Worm (Caenorhabditis elegans) whole organism, L3 larva: ENCODE results near the gene C09F12.2.

ENCODE experiments used
- ZK546.5 ChIP-seq: sonication (generic microtip); optimal IDR thresholded peaks from 2 replicates; lab custom pipeline; 2017; ENCODE audit warnings: missing biosample characterization, missing genetic modification characterization
- aly-2 ChIP-seq: fragments of 150-350 bp; optimal IDR thresholded peaks from 2 replicates; lab custom pipeline; 2014; ENCODE audit warnings: missing biosample characterization, missing genetic modification characterization
- ama-1 ChIP-seq: fragments of 150-350 bp; optimal IDR thresholded peaks from 2 replicates; lab custom pipeline; 2018
- ceh-28 ChIP-seq: fragments of 150-350 bp; optimal IDR thresholded peaks from 2 replicates; lab custom pipeline; 2014; ENCODE audit warnings: missing biosample characterization, missing genetic modification reagents, missing genetic modification characterization
- ceh-82 ChIP-seq: fragments of 150-350 bp; optimal IDR thresholded peaks from 2 replicates; lab custom pipeline; 2014; ENCODE audit warnings: missing biosample characterization, missing genetic modification characterization
- ceh-9 ChIP-seq: sonication (generic microtip); optimal IDR thresholded peaks from 2 replicates; lab custom pipeline; 2018; ENCODE audit warnings: missing biosample characterization, missing genetic modification characterization
- daf-12 ChIP-seq: fragments of 150-350 bp; optimal IDR thresholded peaks from 2 replicates; lab custom pipeline; 2014; ENCODE audit warnings: missing biosample characterization, missing genetic modification reagents, missing genetic modification characterization
- egl-27 ChIP-seq: sonication (generic microtip); optimal IDR thresholded peaks from 4 replicates; lab custom pipeline; 2017; ENCODE audit warnings: missing biosample characterization, missing genetic modification reagents, missing genetic modification characterization
- egl-5 ChIP-seq: fragments of 150-350 bp; optimal IDR thresholded peaks from 2 replicates; lab custom pipeline; 2017; ENCODE audit warnings: missing biosample characterization, missing genetic modification reagents, missing genetic modification characterization, inconsistent platforms
- elt-1 ChIP-seq: fragments of 150-350 bp; optimal IDR thresholded peaks from 2 replicates; lab custom pipeline; 2014; ENCODE audit warnings: missing biosample characterization, missing genetic modification characterization
- elt-2 ChIP-seq: sonication (generic microtip); optimal IDR thresholded peaks from 2 replicates; lab custom pipeline; 2016; ENCODE audit warnings: missing genetic modification reagents, mild to moderate bottlenecking, missing genetic modification characterization, missing compliant biosample characterization
- elt-3 ChIP-seq, 3 experiments: fragments of 150-350 bp in 1 of 3; sonication (generic microtip) in 2 of 3; optimal IDR thresholded peaks; 2 replicates in 2 of 3; 4 replicates in 1 of 3; lab custom pipeline; 2014 to 2017; ENCODE audit warnings: missing biosample characterization in 3 of 3, missing genetic modification characterization in 3 of 3
- eor-1 ChIP-seq, 2 experiments: fragments of 150-350 bp; optimal IDR thresholded peaks; 2 replicates each; lab custom pipeline; 2014 to 2018; ENCODE audit warnings: missing biosample characterization in 2 of 2, missing genetic modification characterization in 2 of 2
- fkh-10 ChIP-seq: sonication (generic microtip); optimal IDR thresholded peaks from 2 replicates; lab custom pipeline; 2017; ENCODE audit warnings: missing biosample characterization, missing genetic modification reagents, missing genetic modification characterization
- fkh-2 ChIP-seq: fragments of 150-350 bp; optimal IDR thresholded peaks from 2 replicates; lab custom pipeline; 2014; ENCODE audit warnings: missing biosample characterization, missing genetic modification reagents, missing genetic modification characterization
- fos-1 ChIP-seq: fragments of 150-350 bp; optimal IDR thresholded peaks from 2 replicates; lab custom pipeline; 2014; ENCODE audit warnings: missing biosample characterization, missing genetic modification characterization
- jun-1 ChIP-seq: fragments of 150-350 bp; optimal IDR thresholded peaks from 2 replicates; lab custom pipeline; 2014; ENCODE audit warnings: missing biosample characterization, missing genetic modification reagents, missing genetic modification characterization
- lin-15B ChIP-seq: fragments of 150-350 bp; optimal IDR thresholded peaks from 2 replicates; lab custom pipeline; 2014; ENCODE audit warnings: missing biosample characterization, missing genetic modification characterization
- lin-39 ChIP-seq: fragments of 150-350 bp; optimal IDR thresholded peaks from 2 replicates; lab custom pipeline; 2018; ENCODE audit warnings: missing biosample characterization, missing genetic modification reagents, missing genetic modification characterization
- lsy-12 ChIP-seq: sonication (generic microtip); optimal IDR thresholded peaks from 2 replicates; lab custom pipeline; 2016; ENCODE audit warnings: mild to moderate bottlenecking, missing genetic modification characterization, missing compliant biosample characterization
- mdl-1 ChIP-seq: fragments of 150-350 bp; optimal IDR thresholded peaks from 2 replicates; lab custom pipeline; 2014; ENCODE audit warnings: missing biosample characterization, missing genetic modification characterization
- mml-1 ChIP-seq: fragments of 150-350 bp; sonication (generic microtip); optimal IDR thresholded peaks from 3 replicates; lab custom pipeline; 2014; ENCODE audit warnings: missing biosample characterization, missing genetic modification characterization
- nfya-1 ChIP-seq: sonication (generic microtip); optimal IDR thresholded peaks from 2 replicates; lab custom pipeline; 2017; ENCODE audit warnings: missing genetic modification characterization, mild to moderate bottlenecking, missing compliant biosample characterization, antibody characterized with exemption, moderate library complexity; ENCODE audit not compliant: insufficient read depth
- nhr-11 ChIP-seq: fragments of 150-350 bp; optimal IDR thresholded peaks from 2 replicates; lab custom pipeline; 2014; ENCODE audit warnings: missing biosample characterization, missing genetic modification characterization
- nhr-12 ChIP-seq: fragments of 150-350 bp; optimal IDR thresholded peaks from 2 replicates; lab custom pipeline; 2014; ENCODE audit warnings: missing biosample characterization, missing genetic modification characterization
- nhr-23 ChIP-seq: fragments of 150-350 bp; optimal IDR thresholded peaks from 2 replicates; lab custom pipeline; 2014; ENCODE audit warnings: missing biosample characterization, missing genetic modification reagents, missing genetic modification characterization
- nhr-237 ChIP-seq: fragments of 150-350 bp; optimal IDR thresholded peaks from 2 replicates; lab custom pipeline; 2014; ENCODE audit warnings: missing biosample characterization, missing genetic modification characterization
- nhr-25 ChIP-seq: sonication (generic microtip); optimal IDR thresholded peaks from 2 replicates; lab custom pipeline; 2017; ENCODE audit warnings: missing biosample characterization, missing genetic modification characterization
- nhr-28 ChIP-seq: fragments of 150-350 bp; optimal IDR thresholded peaks from 2 replicates; lab custom pipeline; 2014; ENCODE audit warnings: missing biosample characterization, missing genetic modification characterization
- nhr-43 ChIP-seq: sonication (generic microtip); optimal IDR thresholded peaks from 2 replicates; lab custom pipeline; 2016; ENCODE audit warnings: mild to moderate bottlenecking, missing genetic modification characterization, missing compliant biosample characterization; ENCODE audit not compliant: poor library complexity, severe bottlenecking
- nhr-67 ChIP-seq: fragments of 150-350 bp; optimal IDR thresholded peaks from 2 replicates; lab custom pipeline; 2014; ENCODE audit warnings: missing biosample characterization, missing genetic modification characterization
- nhr-76 ChIP-seq: fragments of 150-350 bp; sonication (generic microtip); optimal IDR thresholded peaks from 5 replicates; lab custom pipeline; 2014; ENCODE audit warnings: missing biosample characterization, missing genetic modification characterization
- nhr-77 ChIP-seq: fragments of 150-350 bp; optimal IDR thresholded peaks from 2 replicates; lab custom pipeline; 2014; ENCODE audit warnings: missing biosample characterization, missing genetic modification characterization
- pha-4 ChIP-seq: fragments of 150-350 bp; optimal IDR thresholded peaks from 2 replicates; lab custom pipeline; 2014; ENCODE audit warnings: missing biosample characterization, missing genetic modification reagents, missing genetic modification characterization
- pqm-1 ChIP-seq: fragments of 150-350 bp; optimal IDR thresholded peaks from 2 replicates; lab custom pipeline; 2017; ENCODE audit warnings: missing biosample characterization, missing genetic modification characterization, inconsistent platforms
- sea-2 ChIP-seq: fragments of 150-350 bp; sonication (generic microtip); optimal IDR thresholded peaks from 4 replicates; lab custom pipeline; 2014; ENCODE audit warnings: missing biosample characterization, missing genetic modification reagents, missing genetic modification characterization
- skn-1 ChIP-seq: fragments of 150-350 bp; optimal IDR thresholded peaks from 2 replicates; lab custom pipeline; 2014; ENCODE audit warnings: missing biosample characterization, missing genetic modification characterization
- tbx-2 ChIP-seq: sonication (generic microtip); optimal IDR thresholded peaks from 2 replicates; lab custom pipeline; 2016; ENCODE audit warnings: mild to moderate bottlenecking, missing genetic modification characterization, missing compliant biosample characterization
- unc-39 ChIP-seq: sonication (generic microtip); optimal IDR thresholded peaks from 4 replicates; lab custom pipeline; 2017; ENCODE audit warnings: missing biosample characterization, missing genetic modification characterization
- unc-62 ChIP-seq: fragments of 150-350 bp; sonication (generic microtip); optimal IDR thresholded peaks from 4 replicates; lab custom pipeline; 2014; ENCODE audit warnings: missing biosample characterization, missing genetic modification reagents, missing genetic modification characterization
- zag-1 ChIP-seq: fragments of 150-350 bp; optimal IDR thresholded peaks from 2 replicates; lab custom pipeline; 2014; ENCODE audit warnings: missing biosample characterization, missing genetic modification characterization
- ztf-11 ChIP-seq: fragments of 150-350 bp; optimal IDR thresholded peaks from 2 replicates; lab custom pipeline; 2014; ENCODE audit warnings: missing biosample characterization, missing genetic modification characterization
- ztf-4 ChIP-seq: fragments of 150-350 bp; optimal IDR thresholded peaks from 2 replicates; lab custom pipeline; 2014; ENCODE audit warnings: missing biosample characterization, missing genetic modification characterization

C09F12.2 gene

DNA sequence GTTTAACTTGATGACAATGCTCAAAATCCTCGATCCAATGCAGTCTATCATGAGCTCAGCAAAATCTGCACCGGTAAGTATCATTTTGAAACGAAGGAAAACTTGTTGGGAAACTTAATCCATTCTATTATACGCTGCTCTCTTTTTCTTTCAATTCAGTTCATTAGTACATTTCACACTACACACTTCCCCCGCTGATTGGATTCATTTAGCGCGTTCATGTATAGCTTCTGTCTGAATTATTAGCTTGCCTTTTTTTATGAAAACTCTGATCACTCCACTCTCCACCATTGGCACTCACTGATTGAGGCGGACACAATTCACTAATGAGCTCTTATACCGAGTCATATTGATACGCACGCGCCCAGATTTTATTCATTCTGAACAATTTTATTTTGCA lies 15.5 kb upstream of the C09F12.2 start:
- TF ChIP-seq ztf-4 (tag; lab: Kevin White, UChicago) (no peak), nhr-23 (tag; lab: Kevin White, UChicago) (no peak), unc-62 (GFP tag; lab: Kevin White, UChicago) (no peak), aly-2 (tag; lab: Kevin White, UChicago) (no peak), ceh-82 (tag; lab: Kevin White, UChicago) (no peak), lin-39 (tag; lab: Kevin White, UChicago) (no peak), lin-15B (tag; lab: Kevin White, UChicago) (no peak), nhr-11 (no peak)

DNA sequence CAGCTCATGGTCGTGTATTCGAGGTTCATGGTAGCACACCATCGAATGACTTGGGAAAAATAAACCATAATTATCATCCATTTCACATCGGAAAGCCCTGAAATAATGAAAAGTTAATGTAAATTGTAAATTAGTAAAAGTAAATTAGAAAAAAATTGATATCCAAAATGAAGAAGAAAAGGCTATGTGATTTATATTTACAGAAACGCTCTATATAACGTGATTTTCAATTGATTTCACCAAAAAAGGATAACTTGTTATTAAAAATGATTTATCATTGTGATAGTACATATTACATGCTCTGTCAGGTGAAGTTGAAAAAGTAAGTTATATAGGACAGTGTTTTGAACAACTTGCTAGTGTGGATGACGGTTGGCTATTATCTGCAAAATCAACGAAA lies 10.9 kb upstream of the C09F12.2 start, which contains the start of gene C09F12.3:
TSS of gene C09F12.3 (minus strand) at position 101 of the 400 bp plus-strand sequence.
- TF ChIP-seq nhr-237 (tag; lab: Kevin White, UChicago) (no peak), egl-5 (tag; lab: Kevin White, UChicago) (no peak), ztf-11 (tag; lab: Kevin White, UChicago) (no peak), mml-1 (tag; lab: Kevin White, UChicago) (no peak), ZK546.5 (tag; lab: Kevin White, UChicago) (no peak), mdl-1 (no peak), elt-1 (no peak), sea-2 (GFP tag; lab: Kevin White, UChicago) (no peak), elt-3 (tag; optimal IDR thresholded peaks at IDR 0.05; lab: Kevin White, UChicago) (no peak), ceh-28 (tag; lab: Kevin White, UChicago) (no peak)

DNA sequence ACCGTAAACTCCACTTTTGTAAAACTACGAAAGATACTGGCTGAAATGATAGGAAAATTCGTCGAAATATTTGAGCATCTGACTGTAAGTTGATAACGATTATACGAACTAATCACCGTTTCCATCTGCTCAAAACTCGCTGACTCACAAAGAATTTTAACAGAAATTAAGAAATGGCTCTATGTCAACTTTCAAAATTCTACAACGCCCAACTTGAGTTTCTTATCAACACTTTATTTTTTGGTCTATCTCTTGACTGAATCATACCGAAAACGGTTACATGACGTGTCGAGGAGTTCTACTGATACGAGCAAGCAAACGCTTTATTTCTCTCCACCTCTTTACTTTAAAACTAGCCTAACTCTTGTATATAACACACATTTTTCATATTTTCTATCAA lies 6.5 kb upstream of the C09F12.2 start, which contains the start of gene clc-1:
TSS of gene clc-1 (plus strand) at position 264 of the 400 bp plus-strand sequence.
- TF ChIP-seq fkh-2 (tag; lab: Kevin White, UChicago) (no peak), jun-1 (tag; lab: Kevin White, UChicago) (peak; percentile 88), aly-2 (tag; lab: Kevin White, UChicago) (no peak), pha-4 (tag; lab: Kevin White, UChicago) (peak; percentile 60), mml-1 (tag; lab: Kevin White, UChicago) (no peak), tbx-2 (tag; lab: Kevin White, UChicago) (no peak), zag-1 (tag; lab: Kevin White, UChicago) (no peak), ceh-28 (tag; lab: Kevin White, UChicago) (no peak), unc-39 (tag; lab: Kevin White, UChicago) (no peak), mdl-1 (no peak), elt-1 (no peak), nhr-76 (tag; lab: Kevin White, UChicago) (no peak), ztf-11 (tag; lab: Kevin White, UChicago) (no peak), fos-1 (tag; lab: Kevin White, UChicago) (peak; percentile 70), pqm-1 (tag; lab: Kevin White, UChicago) (peak; percentile 87), unc-62 (GFP tag; lab: Kevin White, UChicago) (no peak), nhr-12 (no peak), nhr-67 (tag; lab: Kevin White, UChicago) (no peak), nhr-25 (no peak), egl-27 (tag; lab: Kevin White, UChicago) (no peak), ceh-9 (tag; lab: Kevin White, UChicago) (no peak), nfya-1 (tag; lab: Kevin White, UChicago) (no peak), lsy-12 (tag; lab: Kevin White, UChicago) (no peak), ama-1 (lab: Kevin White, UChicago) (no peak), nhr-43 (tag; lab: Kevin White, UChicago) (no peak), ztf-4 (tag; lab: Kevin White, UChicago) (no peak), eor-1 (tag; optimal IDR thresholded peaks at IDR 0.05; lab: Kevin White, UChicago) (no peak), fkh-10 (GFP tag; lab: Kevin White, UChicago) (no peak), ZK546.5 (tag; lab: Kevin White, UChicago) (no peak), nhr-23 (tag; lab: Kevin White, UChicago) (no peak), nhr-237 (tag; lab: Kevin White, UChicago) (no peak), elt-2 (tag; lab: Kevin White, UChicago) (peak; percentile 99), nhr-28 (tag; lab: Kevin White, UChicago) (no peak), nhr-11 (no peak), lin-39 (tag; lab: Kevin White, UChicago) (no peak), skn-1 (no peak), egl-5 (tag; lab: Kevin White, UChicago) (no peak), nhr-77 (tag; lab: Kevin White, UChicago) (no peak), daf-12 (tag; lab: Kevin White, UChicago) (no peak)
- TF ChIP-seq, all 47 proteins: peak for 5
